Fruit fly (Drosophila melanogaster) whole organism, embryonic: ENCODE data around the gene Hmt4-20.

Experiments used
- Bdp1 ChIP-seq: fragments of 200-800 bp; sonication (Bioruptor generic); optimal IDR thresholded peaks from 3 replicates; lab custom pipeline; 2016; ENCODE audit warnings: missing biosample characterization, missing genetic modification characterization
- CG10321 ChIP-seq: fragments of 200-800 bp; sonication (Bioruptor generic); IDR thresholded peaks from 2 replicates; pipeline ENCODE4 v1.3.6; 2022; ENCODE audit warnings: missing biosample characterization, missing genetic modification characterization
- CG12769 ChIP-seq: fragments of 200-800 bp; sonication (Bioruptor generic); optimal IDR thresholded peaks from 2 replicates; lab custom pipeline; 2019; ENCODE audit warnings: missing biosample characterization, mild to moderate bottlenecking, missing genetic modification characterization, moderate library complexity
- CG13287 ChIP-seq: fragments of 200-800 bp; sonication (Bioruptor generic); IDR thresholded peaks from 2 replicates; pipeline ENCODE4 v1.3.6; 2022; ENCODE audit warnings: missing biosample characterization, missing genetic modification characterization; ENCODE audit not compliant: partially characterized antibody
- CG16813 ChIP-seq: fragments of 200-800 bp; sonication (Bioruptor generic); IDR thresholded peaks from 3 replicates; pipeline ENCODE4 v1.3.6; 2022; ENCODE audit warnings: missing biosample characterization, missing genetic modification characterization; ENCODE audit not compliant: partially characterized antibody
- CG16863 ChIP-seq: fragments of 200-800 bp; sonication (Bioruptor generic); optimal IDR thresholded peaks from 3 replicates; lab custom pipeline; 2016; ENCODE audit warnings: missing biosample characterization, missing genetic modification characterization
- CG17359 ChIP-seq: fragments of 200-800 bp; sonication (Bioruptor generic); optimal IDR thresholded peaks from 3 replicates; lab custom pipeline; 2018; ENCODE audit warnings: missing biosample characterization, mild to moderate bottlenecking, missing genetic modification characterization, moderate library complexity
- CG17361 ChIP-seq: fragments of 200-800 bp; sonication (Bioruptor generic); IDR thresholded peaks from 3 replicates; pipeline ENCODE4 v1.3.6; 2022; ENCODE audit warnings: missing biosample characterization, missing genetic modification characterization
- CG17385 ChIP-seq: fragments of 200-800 bp; sonication (Bioruptor generic); optimal IDR thresholded peaks from 3 replicates; lab custom pipeline; 2018; ENCODE audit warnings: missing biosample characterization, mild to moderate bottlenecking, missing genetic modification characterization
- CG1832 ChIP-seq: fragments of 200-800 bp; sonication (Bioruptor generic); optimal IDR thresholded peaks from 2 replicates; lab custom pipeline; 2017; ENCODE audit warnings: missing biosample characterization, mild to moderate bottlenecking, missing genetic modification characterization, inconsistent platforms
- CG30403 ChIP-seq: fragments of 200-800 bp; sonication (Bioruptor generic); optimal IDR thresholded peaks from 3 replicates; lab custom pipeline; 2016; ENCODE audit warnings: missing biosample characterization, missing genetic modification characterization
- CG32767 ChIP-seq: fragments of 200-800 bp; sonication (Bioruptor generic); IDR thresholded peaks from 2 replicates; pipeline ENCODE4 v1.3.6; 2022; ENCODE audit warnings: missing biosample characterization, missing genetic modification characterization
- CG34224 ChIP-seq: fragments of 200-800 bp; sonication (Bioruptor generic); IDR thresholded peaks from 3 replicates; pipeline ENCODE4 v1.3.6; 2022; ENCODE audit warnings: missing biosample characterization, missing genetic modification characterization; ENCODE audit not compliant: partially characterized antibody
- CG7928 ChIP-seq: fragments of 200-800 bp; sonication (Bioruptor generic); optimal IDR thresholded peaks from 2 replicates; lab custom pipeline; 2017; ENCODE audit warnings: missing biosample characterization, mild to moderate bottlenecking, missing genetic modification characterization
- CG7987 ChIP-seq: fragments of 200-800 bp; sonication (Bioruptor generic); optimal IDR thresholded peaks from 2 replicates; lab custom pipeline; 2018; ENCODE audit warnings: missing biosample characterization, mild to moderate bottlenecking, missing genetic modification characterization, moderate library complexity
- Dek ChIP-seq: fragments of 200-800 bp; sonication (Bioruptor generic); optimal IDR thresholded peaks from 3 replicates; lab custom pipeline; 2019; ENCODE audit warnings: missing biosample characterization, mild to moderate bottlenecking, missing genetic modification characterization, moderate library complexity
- Dref ChIP-seq: fragments of 200-800 bp; sonication (Bioruptor generic); IDR thresholded peaks from 2 replicates; pipeline ENCODE4 v1.3.6; 2022; ENCODE audit warnings: missing biosample characterization, missing genetic modification characterization
- E2f2 ChIP-seq: fragments of 200-800 bp; sonication (Bioruptor generic); IDR thresholded peaks from 2 replicates; pipeline ENCODE4 v1.3.6; 2022; ENCODE audit warnings: missing biosample characterization, missing genetic modification characterization
- MBD-R2 ChIP-seq: fragments of 200-800 bp; sonication (Bioruptor generic); IDR thresholded peaks from 2 replicates; pipeline ENCODE4 v1.3.6; 2022; ENCODE audit warnings: missing biosample characterization, missing genetic modification characterization
- Med ChIP-seq: fragments of 200-800 bp; sonication (Bioruptor generic); peaks from one replicate; lab custom pipeline; 2016; ENCODE audit warnings: missing biosample characterization, missing genetic modification characterization, mild to moderate bottlenecking, inconsistent platforms, moderate library complexity
- Myb ChIP-seq: fragments of 200-800 bp; sonication (Bioruptor generic); optimal IDR thresholded peaks from 2 replicates; lab custom pipeline; 2016; ENCODE audit warnings: missing biosample characterization, missing genetic modification characterization
- Nf-YC ChIP-seq: fragments of 200-800 bp; optimal IDR thresholded peaks from 3 replicates; lab custom pipeline; 2019; ENCODE audit warnings: missing biosample characterization, mild to moderate bottlenecking, missing genetic modification characterization, moderate library complexity
- Opbp ChIP-seq: fragments of 200-800 bp; sonication (Bioruptor generic); IDR thresholded peaks from 3 replicates; pipeline ENCODE4 v1.3.6; 2022; ENCODE audit warnings: missing biosample characterization, missing genetic modification characterization; ENCODE audit not compliant: partially characterized antibody
- Pdp1 ChIP-seq, 2 experiments: fragments of 200-800 bp; sonication (Bioruptor generic); optimal IDR thresholded peaks; 3 replicates each; lab custom pipeline; 2016; ENCODE audit warnings: missing biosample characterization in 2 of 2, missing genetic modification characterization in 2 of 2, mild to moderate bottlenecking in 1 of 2, moderate library complexity in 1 of 2
- Six4 ChIP-seq: fragments of 200-800 bp; sonication (Bioruptor generic); optimal IDR thresholded peaks from 2 replicates; lab custom pipeline; 2016; ENCODE audit warnings: missing biosample characterization, missing genetic modification characterization
- YL-1 ChIP-seq: fragments of 200-800 bp; sonication (Bioruptor generic); optimal IDR thresholded peaks from 3 replicates; lab custom pipeline; 2017; ENCODE audit warnings: missing biosample characterization, mild to moderate bottlenecking, missing genetic modification characterization
- amos ChIP-seq: fragments of 200-800 bp; sonication (Bioruptor generic); IDR thresholded peaks from 2 replicates; pipeline ENCODE4 v1.3.6; 2022; ENCODE audit warnings: missing biosample characterization, missing genetic modification characterization; ENCODE audit not compliant: partially characterized antibody
- cas ChIP-seq: fragments of 200-800 bp; sonication (Bioruptor generic); IDR thresholded peaks from 2 replicates; pipeline ENCODE4 v1.3.6; 2022; ENCODE audit warnings: missing biosample characterization, missing genetic modification characterization
- chinmo ChIP-seq: fragments of 200-800 bp; sonication (Bioruptor generic); IDR thresholded peaks from 4 replicates; pipeline ENCODE4 v1.3.6; 2022; ENCODE audit warnings: missing biosample characterization, missing genetic modification characterization; ENCODE audit not compliant: partially characterized antibody
- ci ChIP-seq: fragments of 200-800 bp; sonication (Bioruptor generic); IDR thresholded peaks from 3 replicates; pipeline ENCODE4 v1.3.6; 2022; ENCODE audit warnings: missing biosample characterization, missing genetic modification characterization
- cwo ChIP-seq: fragments of 200-800 bp; sonication (Bioruptor generic); optimal IDR thresholded peaks from 3 replicates; lab custom pipeline; 2017; ENCODE audit warnings: missing biosample characterization, missing genetic modification characterization, mild to moderate bottlenecking, moderate library complexity, missing genetic modification reagents
- dm ChIP-seq: fragments of 200-800 bp; sonication (Bioruptor generic); optimal IDR thresholded peaks from 3 replicates; lab custom pipeline; 2016; ENCODE audit warnings: missing biosample characterization, missing genetic modification characterization
- nmo ChIP-seq: fragments of 200-800 bp; sonication (Bioruptor generic); optimal IDR thresholded peaks from 2 replicates; lab custom pipeline; 2018; ENCODE audit warnings: missing biosample characterization, mild to moderate bottlenecking, missing genetic modification characterization, moderate library complexity
- pan ChIP-seq, 4 experiments: fragments of >200 bp in 3 of 4; fragments of 200-800 bp in 1 of 4; sonication (Bioruptor generic) in 1 of 4; optimal IDR thresholded peaks in 3 of 4; IDR thresholded peaks in 1 of 4; 2 replicates each; pipeline versions ENCODE4 v1.3.6 to Lab custom; 2017 to 2022; ENCODE audit warnings: missing biosample characterization in 2 of 4, missing genetic modification characterization in 2 of 4, mixed read lengths in 1 of 4
- pros ChIP-seq: fragments of 200-800 bp; sonication (Bioruptor generic); optimal IDR thresholded peaks from 3 replicates; lab custom pipeline; 2019; ENCODE audit warnings: missing biosample characterization, mild to moderate bottlenecking, missing genetic modification characterization, moderate library complexity
- psq ChIP-seq: fragments of 200-800 bp; sonication (Bioruptor generic); optimal IDR thresholded peaks from 2 replicates; lab custom pipeline; 2017; ENCODE audit warnings: missing biosample characterization, missing genetic modification characterization
- pzg ChIP-seq: fragments of 200-800 bp; sonication (Bioruptor generic); optimal IDR thresholded peaks from 3 replicates; lab custom pipeline; 2018; ENCODE audit warnings: missing biosample characterization, mild to moderate bottlenecking, missing genetic modification characterization, moderate library complexity
- sr ChIP-seq: fragments of 200-800 bp; sonication (Bioruptor generic); IDR thresholded peaks from 3 replicates; pipeline ENCODE4 v1.3.6; 2022; ENCODE audit warnings: missing biosample characterization, missing genetic modification characterization
- vvl ChIP-seq: fragments of 200-800 bp; sonication (Bioruptor generic); IDR thresholded peaks from 2 replicates; pipeline ENCODE4 v1.3.6; 2022; ENCODE audit warnings: missing biosample characterization, missing genetic modification characterization
- wdn ChIP-seq: fragments of 200-800 bp; sonication (Bioruptor generic); IDR thresholded peaks from 2 replicates; pipeline ENCODE4 v1.3.6; 2022; ENCODE audit warnings: missing biosample characterization, missing genetic modification characterization
- zfh1 ChIP-seq: fragments of 200-800 bp; sonication (Bioruptor generic); IDR thresholded peaks from 3 replicates; pipeline ENCODE4 v1.3.6; 2022; ENCODE audit warnings: missing biosample characterization, missing genetic modification characterization

The Hmt4-20 gene

DNA sequence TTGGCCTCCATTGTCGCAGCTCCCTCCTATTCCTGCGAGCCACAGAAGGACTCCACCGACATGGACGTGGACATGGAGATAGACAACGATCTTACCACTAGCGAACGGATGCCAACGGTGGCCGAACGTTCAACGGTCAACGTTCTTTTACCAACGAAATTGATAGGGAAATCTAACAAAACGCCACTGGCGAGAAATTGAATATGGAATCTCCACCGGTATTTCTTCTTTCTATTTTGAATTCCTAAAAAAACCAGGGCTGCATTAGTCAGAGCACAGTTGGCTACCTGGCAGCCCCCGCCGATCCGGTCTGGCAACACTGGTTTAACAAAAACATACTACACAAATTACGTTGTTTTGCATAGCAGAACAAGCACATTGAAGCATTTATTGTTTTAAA, 11.4 kb downstream of the Hmt4-20 start, which contains the start of gene CG13367:
CG13367 (plus strand) TSS at position 301 of the 400 bp plus-strand sequence.
- TF ChIP-seq MBD-R2 (GFP tag; lab: Robert Waterston, UW), result 0 out of 2 replicates have a peak, but pooled peaks have one; percentile 10
- TF ChIP-seq CG7928 (GFP tag; lab: Kevin White, UChicago), result peak; percentile 49

DNA sequence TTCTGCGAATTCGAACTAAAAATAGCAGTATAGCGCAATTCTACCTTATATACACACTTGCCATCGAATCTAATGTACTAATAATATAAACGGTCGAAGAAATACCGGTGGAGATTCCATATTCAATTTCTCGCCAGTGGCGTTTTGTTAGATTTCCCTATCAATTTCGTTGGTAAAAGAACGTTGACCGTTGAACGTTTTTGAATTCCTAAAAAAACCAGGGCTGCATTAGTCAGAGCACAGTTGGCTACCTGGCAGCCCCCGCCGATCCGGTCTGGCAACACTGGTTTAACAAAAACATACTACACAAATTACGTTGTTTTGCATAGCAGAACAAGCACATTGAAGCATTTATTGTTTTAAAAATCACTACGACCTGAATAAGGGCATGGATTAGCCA, 11.9 kb downstream of the Hmt4-20 start:
- TF ChIP-seq Myb (GFP tag; lab: Kevin White, UChicago), result peak; percentile 82
- TF ChIP-seq CG7928 (GFP tag; lab: Kevin White, UChicago), result peak; percentile 41
- peak; percentile 37; the same call in 1 of the 2 replicates for TF ChIP-seq amos (GFP tag; lab: Robert Waterston, UW)
- TF ChIP-seq CG13287 (GFP tag; lab: Robert Waterston, UW), result peak; percentile 48; the same call in 1 of the 2 replicates
- TF ChIP-seq MBD-R2 (GFP tag; lab: Robert Waterston, UW), result peak; percentile 10; the same call in 1 of the 2 replicates
- peak; percentile 28; the same call in 1 of the 3 replicates for TF ChIP-seq Opbp (GFP tag; lab: Robert Waterston, UW)
- TF ChIP-seq E2f2 (GFP tag; lab: Robert Waterston, UW), result peak; percentile 62

DNA sequence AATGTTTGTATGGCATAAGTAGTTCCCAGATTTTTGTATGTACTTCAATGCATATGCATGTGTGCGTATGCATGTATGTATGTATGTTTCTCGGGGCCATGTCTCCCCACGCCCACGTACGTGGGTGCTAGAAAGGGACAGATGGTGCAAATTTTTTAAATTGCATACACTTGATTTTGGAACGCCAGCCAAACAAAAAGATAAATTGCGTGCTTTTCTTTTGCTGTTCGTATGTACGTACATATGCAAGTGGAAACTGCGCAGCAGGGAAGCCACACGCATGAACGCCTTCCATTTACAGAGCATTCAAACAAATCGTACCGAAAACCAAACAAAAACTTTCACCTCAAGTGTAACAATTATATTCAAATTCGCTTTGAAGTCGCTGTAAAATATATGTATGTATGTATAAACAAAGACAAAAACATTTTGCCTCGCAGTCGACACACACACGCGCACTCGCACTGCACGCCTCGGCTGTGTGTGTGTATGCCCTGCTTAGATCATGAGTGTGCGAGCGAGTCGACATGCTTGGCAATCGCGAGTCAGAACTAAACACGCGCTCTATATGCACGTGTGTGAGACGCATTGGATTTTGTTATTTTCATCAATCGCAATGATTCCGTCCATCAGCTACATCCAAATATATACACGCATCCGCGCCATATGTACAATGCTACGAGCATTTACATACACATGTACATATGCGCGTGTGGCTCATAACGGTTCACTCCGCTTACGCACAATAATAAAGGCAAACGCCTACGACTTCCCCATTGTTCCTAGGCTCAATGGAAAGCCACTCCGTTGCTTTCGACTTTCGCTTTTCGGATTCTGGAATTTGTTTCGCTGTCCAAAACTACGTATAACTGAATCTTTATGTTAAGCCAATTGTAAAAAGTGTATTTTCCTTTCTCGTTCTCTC, 19.0 kb downstream of the Hmt4-20 start:
- TF ChIP-seq dm (GFP tag; lab: Kevin White, UChicago) (peak; percentile 77), cwo (GFP tag; lab: Kevin White, UChicago) (peak; percentile 66), pros (GFP tag; lab: Kevin White, UChicago) (peak; percentile 33), CG17385 (no peak), CG32767 (GFP tag; lab: Robert Waterston, UW) (0 out of 2 replicates have a peak, but pooled peaks have one; percentile 39), Bdp1 (GFP tag; lab: Kevin White, UChicago) (no peak), CG1832 (peak; percentile 53), vvl (GFP tag; lab: Robert Waterston, UW) (peak; percentile 27; the same call in 1 of the 2 replicates), Nf-YC (tag; lab: Kevin White, UChicago) (peak; percentile 59), chinmo (GFP tag; lab: Robert Waterston, UW) (peak; percentile 94), zfh1 (GFP tag; lab: Robert Waterston, UW) (no peak), CG10321 (peak; percentile 79), ci (GFP tag; lab: Robert Waterston, UW) (no peak), CG17361 (GFP tag; lab: Robert Waterston, UW) (no peak), CG17359 (tag; lab: Kevin White, UChicago) (no peak), CG12769 (tag; lab: Kevin White, UChicago) (peak; percentile 40), CG16863 (GFP tag; lab: Kevin White, UChicago) (no peak), wdn (no peak), Dref (GFP tag; lab: Robert Waterston, UW) (no peak), psq (no peak), CG7987 (peak; percentile 23), cas (GFP tag; lab: Robert Waterston, UW) (no peak), CG16813 (GFP tag; lab: Robert Waterston, UW) (0 out of 3 replicates have a peak, but pooled peaks have one; percentile 8), nmo (GFP tag; lab: Kevin White, UChicago) (peak; percentile 4), pan (optimal IDR thresholded peaks at IDR 0.05; lab: Kevin White, UChicago) (no peak), pan (GFP tag; optimal IDR thresholded peaks at IDR 0.05 in 1 of 2, IDR thresholded peaks at IDR 0.05 in 1 of 2) (no peak), CG30403 (GFP tag; lab: Kevin White, UChicago) (no peak), MBD-R2 (GFP tag; lab: Robert Waterston, UW) (peak; percentile 27; the same call in 1 of the 2 replicates), pzg (GFP tag; lab: Kevin White, UChicago) (peak; percentile 0), Six4 (GFP tag; lab: Kevin White, UChicago) (no peak), Pdp1 (GFP tag; optimal IDR thresholded peaks at IDR 0.05; lab: Kevin White, UChicago) (peak in 1 of 2 experiments; percentile 48), YL-1 (peak; percentile 22), sr (GFP tag; lab: Robert Waterston, UW) (peak; percentile 76; the same call in 2 of the 3 replicates), Dek (tag; lab: Kevin White, UChicago) (no peak), CG34224 (GFP tag; lab: Robert Waterston, UW) (0 out of 3 replicates have a peak, but pooled peaks have one; percentile 11), Med (GFP tag; lab: Kevin White, UChicago) (peak; percentile 75)
